Worm (Caenorhabditis elegans) whole organism, early embryonic: ENCODE measurements around the gene degl-2.

ENCODE experiments used
- B0310.2 ChIP-seq: sonication (generic microtip); optimal IDR thresholded peaks from 2 replicates; lab custom pipeline; 2016; ENCODE audit warnings: mild to moderate bottlenecking, missing genetic modification characterization, missing compliant biosample characterization
- F13C5.2 ChIP-seq: sonication (generic microtip); optimal IDR thresholded peaks from 2 replicates; lab custom pipeline; 2017; ENCODE audit warnings: mild to moderate bottlenecking, missing genetic modification characterization, inconsistent platforms, missing compliant biosample characterization
- ama-1 ChIP-seq: fragments of 150-350 bp; optimal IDR thresholded peaks from 2 replicates; lab custom pipeline; 2014
- ceh-36 ChIP-seq: sonication (generic microtip); optimal IDR thresholded peaks from 2 replicates; lab custom pipeline; 2016; ENCODE audit warnings: missing genetic modification characterization, inconsistent platforms, missing compliant biosample characterization
- ets-7 ChIP-seq: sonication (generic microtip); optimal IDR thresholded peaks from 2 replicates; lab custom pipeline; 2016; ENCODE audit warnings: missing genotype, missing genetic modification characterization, missing compliant biosample characterization
- flt-1 ChIP-seq: fragments of 200-800 bp; sonication (Bioruptor generic); IDR thresholded peaks from 2 replicates; pipeline ENCODE4 v1.3.6; 2022; ENCODE audit warnings: missing genetic modification characterization, missing compliant biosample characterization
- hmbx-1 ChIP-seq: sonication (generic microtip); optimal IDR thresholded peaks from 2 replicates; lab custom pipeline; 2016; ENCODE audit warnings: mild to moderate bottlenecking, missing genetic modification characterization, missing compliant biosample characterization
- hmg-4 ChIP-seq: fragments of 200-800 bp; sonication (Bioruptor generic); optimal IDR thresholded peaks from 2 replicates; lab custom pipeline; 2018; ENCODE audit warnings: mild to moderate bottlenecking, missing genetic modification characterization, missing compliant biosample characterization
- hnd-1 ChIP-seq: sonication (generic microtip); optimal IDR thresholded peaks from 2 replicates; lab custom pipeline; 2016; ENCODE audit warnings: missing genetic modification characterization, missing compliant biosample characterization
- pes-1 ChIP-seq: fragments of 200-800 bp; sonication (Bioruptor generic); IDR thresholded peaks from 2 replicates; pipeline ENCODE4 v1.3.6; 2022; ENCODE audit warnings: missing genetic modification reagents, missing genetic modification characterization, missing compliant biosample characterization
- scrt-1 ChIP-seq: fragments of 200-800 bp; sonication (Bioruptor generic); IDR thresholded peaks from 2 replicates; pipeline ENCODE4 v1.3.6; 2022; ENCODE audit warnings: missing genetic modification characterization, missing compliant biosample characterization
- sea-1 ChIP-seq: fragments of 200-800 bp; sonication (Bioruptor generic); conservative IDR thresholded peaks from 2 replicates; pipeline ENCODE4 v1.3.6; 2022; ENCODE audit warnings: missing genetic modification characterization, missing compliant biosample characterization
- tbx-11 ChIP-seq: fragments of 200-800 bp; sonication (Bioruptor generic); IDR thresholded peaks from 2 replicates; pipeline ENCODE4 v1.3.6; 2022; ENCODE audit warnings: missing genetic modification characterization, missing compliant biosample characterization
- tra-4 ChIP-seq: sonication (generic microtip); optimal IDR thresholded peaks from 2 replicates; lab custom pipeline; 2017; ENCODE audit warnings: missing genetic modification characterization, missing compliant biosample characterization

ce11 chrIV:9651234-9651633 lies 7.9 kb downstream of the degl-2 start, which contains the start of gene chca-1:
- no peak for TF ChIP-seq F13C5.2 (tag; lab: Kevin White, UChicago)
- no peak for TF ChIP-seq flt-1 (GFP tag; lab: Robert Waterston, UW)
- no peak for TF ChIP-seq scrt-1 (GFP tag; lab: Robert Waterston, UW)
- TF ChIP-seq sea-1 (GFP tag; lab: Robert Waterston, UW) = no peak
- no peak for TF ChIP-seq ama-1 (lab: Kevin White, UChicago)
- no peak for TF ChIP-seq hmbx-1 (tag; lab: Kevin White, UChicago)
- no peak for TF ChIP-seq hnd-1 (tag; lab: Kevin White, UChicago)
- no peak for TF ChIP-seq hmg-4 (GFP tag; lab: Kevin White, UChicago)
- no peak for TF ChIP-seq ets-7 (tag; lab: Kevin White, UChicago)
- no peak for TF ChIP-seq B0310.2
- no peak for TF ChIP-seq ceh-36 (tag; lab: Kevin White, UChicago)
- no peak for TF ChIP-seq tra-4 (tag; lab: Kevin White, UChicago)
- TF ChIP-seq tbx-11 (GFP tag; lab: Robert Waterston, UW) = no peak
- TF ChIP-seq pes-1 = no peak
